Fruit fly (Drosophila melanogaster): Measurements from ENCODE around the gene CG12659.
A peak's percentile ranks its signal among the peaks of the same experiment; 100 is the strongest.

Gene CG12659

DNA sequence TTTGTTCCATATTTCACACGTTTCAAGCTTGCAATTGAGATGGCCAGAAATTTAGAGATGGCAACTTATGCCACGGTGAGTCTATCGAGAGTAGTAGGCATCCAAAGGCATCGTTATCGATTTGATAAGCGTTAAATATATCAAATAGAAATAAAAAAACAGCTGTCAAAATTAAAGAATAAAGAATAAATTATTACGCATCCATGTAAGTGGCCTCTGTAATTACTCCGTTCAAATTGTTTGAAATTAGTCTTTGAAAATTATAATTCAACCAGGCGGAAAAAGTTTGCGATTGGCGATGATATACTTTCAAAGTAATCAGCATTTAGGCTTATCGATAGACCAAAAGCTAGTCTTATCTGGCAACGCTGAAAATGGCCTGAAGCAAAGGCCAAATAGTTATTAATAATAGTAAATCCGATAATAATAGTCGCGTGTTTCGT lies at the start of gene CG12659, which contains the start of gene Crag:
CG12659 (minus strand) TSS at position 45 of the 443 bp plus-strand sequence.
Crag (plus strand) TSS at position 347 of the 443 bp plus-strand sequence.
- peak; percentile 13 for TF ChIP-seq CG17801 (GFP tag; optimal IDR thresholded peaks at IDR 0.05; ENCODE audit: partially characterized antibody)

DNA sequence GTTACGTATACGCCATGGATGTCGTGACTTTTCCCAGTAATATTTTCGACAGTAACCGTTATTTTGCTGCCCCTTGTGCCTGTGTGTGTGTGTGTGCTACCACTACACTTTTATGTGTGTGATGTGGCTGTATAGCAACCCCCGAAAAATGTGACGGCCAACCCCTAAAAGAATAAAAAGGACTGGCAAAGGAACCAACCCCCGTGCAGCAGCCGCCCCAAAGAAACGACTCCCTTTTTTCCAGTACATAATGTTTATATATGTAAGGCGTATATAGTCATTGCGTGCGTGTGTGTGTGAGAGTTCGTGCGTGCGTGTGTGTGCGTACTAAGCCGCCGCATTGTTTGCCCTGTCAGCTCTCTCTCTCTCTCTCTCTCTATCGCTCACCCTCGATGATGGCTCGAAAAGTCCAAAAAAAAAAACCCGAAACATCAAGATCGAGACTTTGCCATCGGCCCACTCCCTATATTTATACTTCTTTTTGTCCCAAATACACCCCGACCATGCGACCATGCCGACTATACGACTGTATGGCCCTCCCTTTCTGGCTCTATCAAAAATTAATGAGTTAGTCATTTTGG lies 49.2 kb upstream of the CG12659 start:
- TF ChIP-seq CG17801 (GFP tag; optimal IDR thresholded peaks at IDR 0.05; ENCODE audit: partially characterized antibody): no peak

DNA sequence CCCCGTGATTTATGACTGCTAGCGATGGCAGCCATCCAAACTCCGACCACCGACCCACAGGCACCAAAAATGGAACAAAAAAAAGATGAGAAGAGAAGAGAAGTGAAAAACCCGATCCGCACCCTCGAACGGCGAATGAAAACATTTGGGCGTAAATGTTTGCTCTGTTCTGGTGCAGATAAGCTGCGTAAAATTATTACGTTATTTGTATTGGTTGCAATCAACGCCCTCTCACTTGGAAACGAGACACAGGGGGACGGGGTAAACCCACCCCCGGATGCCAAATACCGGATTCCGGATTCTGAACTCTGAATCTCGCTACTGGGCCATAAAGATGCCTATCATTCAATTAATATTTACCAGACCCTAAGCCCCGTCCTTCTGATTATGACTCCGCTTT lies 45.5 kb upstream of the CG12659 start:
- TF ChIP-seq CG17801 (GFP tag; optimal IDR thresholded peaks at IDR 0.05; ENCODE audit: partially characterized antibody): no peak

DNA sequence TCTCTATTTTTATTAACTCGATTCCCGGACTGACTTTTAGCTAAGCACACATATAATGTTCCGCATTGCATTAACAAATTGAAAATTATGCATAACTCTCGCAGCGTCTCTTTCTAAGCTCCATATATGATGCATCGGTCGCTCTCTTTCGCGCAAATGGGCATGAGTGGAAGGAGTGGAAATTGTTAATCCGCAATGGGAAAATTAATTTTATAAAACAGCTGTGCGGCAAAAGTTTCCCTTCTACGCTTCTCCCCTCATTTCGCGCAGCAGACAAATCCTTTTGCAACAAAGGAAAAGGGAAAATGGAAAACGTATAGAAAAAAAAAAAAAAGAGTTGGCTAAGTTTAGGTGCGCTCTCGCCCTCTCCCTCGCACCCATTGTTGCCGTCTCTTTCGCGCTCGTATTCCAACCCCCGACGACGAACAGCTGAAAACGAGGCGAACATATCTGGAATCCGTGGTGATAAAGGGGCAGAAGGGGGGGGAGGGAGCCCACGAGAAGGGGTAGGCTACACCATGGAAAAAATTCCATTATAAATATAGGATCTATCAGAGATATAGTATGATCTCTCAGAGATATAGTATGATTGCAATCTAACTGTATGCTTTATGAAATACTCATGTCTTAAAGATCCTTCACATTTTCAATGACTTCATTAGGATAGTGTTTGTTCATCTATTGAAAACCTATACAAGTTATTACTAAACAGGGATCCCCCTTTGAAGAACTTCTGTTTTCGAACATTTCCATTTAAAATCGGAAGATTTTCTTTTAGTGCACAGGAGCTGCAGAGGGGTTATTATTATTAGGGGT lies 44.8 kb upstream of the CG12659 start:
- no peak for TF ChIP-seq CG17801 (GFP tag; optimal IDR thresholded peaks at IDR 0.05; ENCODE audit: partially characterized antibody)

DNA sequence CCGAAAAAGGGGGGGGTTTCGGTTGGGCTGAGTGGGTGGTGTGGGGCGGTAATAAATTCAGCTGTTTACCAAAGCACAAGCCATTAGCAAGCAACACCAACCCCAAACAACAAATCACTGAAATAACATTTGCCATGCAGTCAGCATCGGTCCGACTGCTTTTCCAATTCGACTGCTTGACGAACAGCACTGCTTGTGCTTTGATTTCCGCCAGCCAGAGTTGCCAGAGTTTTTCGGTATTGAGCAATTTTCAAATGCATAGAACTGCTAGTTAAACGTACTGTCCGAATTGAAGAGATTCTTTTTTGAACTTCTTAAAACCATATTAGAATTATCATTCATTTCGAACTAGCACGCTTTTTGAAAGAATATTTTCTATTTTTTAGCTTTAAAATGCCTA lies 43.3 kb upstream of the CG12659 start:
- TF ChIP-seq CG17801 (GFP tag; optimal IDR thresholded peaks at IDR 0.05; ENCODE audit: partially characterized antibody): no peak

DNA sequence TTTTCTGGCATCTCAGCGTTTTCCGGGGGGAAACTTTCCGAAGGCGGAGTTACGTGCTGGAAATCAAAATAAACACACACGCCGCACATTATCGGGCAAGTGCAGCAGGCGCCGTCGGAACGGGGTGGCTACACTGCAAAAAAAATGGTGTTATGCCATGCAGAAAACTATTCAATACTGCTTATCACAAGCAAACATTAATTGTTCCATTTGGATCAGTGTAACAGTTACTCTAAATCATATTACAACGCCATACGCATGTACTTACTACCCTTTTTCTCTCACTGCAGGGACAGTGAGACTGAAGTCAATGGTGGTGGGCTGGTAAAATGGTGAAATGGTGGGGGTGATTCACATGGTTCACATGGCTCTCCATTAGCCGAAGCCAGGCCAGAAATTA lies 35.6 kb upstream of the CG12659 start:
- TF ChIP-seq CG17801 (GFP tag; optimal IDR thresholded peaks at IDR 0.05; ENCODE audit: partially characterized antibody): no peak

DNA sequence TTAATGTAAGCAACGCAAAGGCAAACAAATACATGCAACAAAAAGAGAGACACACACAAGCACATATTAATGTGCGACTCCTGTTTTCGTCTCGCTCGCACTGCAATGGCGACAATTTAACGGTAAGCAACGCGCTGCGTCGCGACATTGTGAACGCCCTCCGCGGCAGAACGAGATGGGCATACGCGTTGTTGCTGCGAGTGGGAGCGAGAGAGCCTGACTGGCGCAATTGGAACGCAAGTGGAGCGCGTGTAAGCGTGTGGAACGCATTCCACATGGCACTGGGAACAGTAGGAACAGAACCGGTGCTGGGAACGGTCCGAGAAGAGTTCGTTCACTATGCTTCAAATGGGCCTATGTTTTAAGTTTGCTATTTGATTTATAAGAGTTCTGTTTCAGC lies 33.3 kb upstream of the CG12659 start:
- TF ChIP-seq CG17801 (GFP tag; optimal IDR thresholded peaks at IDR 0.05; ENCODE audit: partially characterized antibody): no peak

DNA sequence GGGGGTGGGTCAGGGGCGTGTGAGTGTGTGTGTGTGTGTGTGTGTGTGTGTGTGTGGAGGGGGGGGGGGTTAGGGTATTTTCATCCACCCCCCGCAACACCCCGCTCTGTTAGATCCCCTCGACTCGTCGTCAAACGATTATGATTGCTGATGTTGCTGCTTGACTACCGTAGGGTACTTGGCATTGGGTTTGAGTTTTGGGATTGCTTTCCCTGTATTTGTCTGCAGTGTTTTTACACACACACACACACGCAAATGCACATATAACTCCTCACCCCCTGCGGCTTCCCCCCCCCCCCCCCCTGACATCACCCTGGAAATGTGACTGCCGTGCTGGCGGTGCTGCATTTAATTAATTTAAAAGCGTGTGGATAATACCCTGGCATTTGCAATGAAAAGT lies 30.9 kb upstream of the CG12659 start:
- TF ChIP-seq CG17801 (GFP tag; optimal IDR thresholded peaks at IDR 0.05; ENCODE audit: partially characterized antibody): no peak

DNA sequence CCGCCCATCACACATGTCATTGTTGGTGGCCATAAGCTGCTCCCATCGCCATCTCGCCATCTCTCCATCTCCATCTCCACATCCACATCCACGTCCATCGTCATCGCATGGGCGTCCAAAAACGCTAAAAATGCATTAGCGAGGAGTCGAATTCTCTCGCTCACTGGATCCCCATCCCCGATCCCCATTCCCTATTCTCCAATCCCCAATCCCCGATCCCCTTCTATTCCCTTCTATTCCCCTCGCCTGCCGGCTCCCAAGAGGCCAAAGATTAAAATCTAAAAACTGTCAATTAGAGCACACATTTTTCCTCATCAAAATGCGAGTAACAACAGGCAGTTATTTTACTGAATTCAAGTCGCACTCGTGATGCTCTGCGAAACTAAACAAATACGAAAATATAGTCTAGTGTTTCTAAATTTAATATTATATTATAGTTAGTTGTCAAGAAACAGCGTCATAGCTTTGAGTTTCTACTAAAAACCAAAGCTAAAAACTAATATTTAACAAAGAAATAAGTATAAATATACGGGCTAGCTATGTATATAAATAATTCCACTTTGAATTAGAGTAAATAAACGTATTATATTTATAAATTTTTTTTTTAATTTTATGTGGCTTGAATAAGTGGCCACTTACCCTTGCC lies 25.4 kb upstream of the CG12659 start:
- TF ChIP-seq CG17801 (GFP tag; optimal IDR thresholded peaks at IDR 0.05; ENCODE audit: partially characterized antibody): no peak

DNA sequence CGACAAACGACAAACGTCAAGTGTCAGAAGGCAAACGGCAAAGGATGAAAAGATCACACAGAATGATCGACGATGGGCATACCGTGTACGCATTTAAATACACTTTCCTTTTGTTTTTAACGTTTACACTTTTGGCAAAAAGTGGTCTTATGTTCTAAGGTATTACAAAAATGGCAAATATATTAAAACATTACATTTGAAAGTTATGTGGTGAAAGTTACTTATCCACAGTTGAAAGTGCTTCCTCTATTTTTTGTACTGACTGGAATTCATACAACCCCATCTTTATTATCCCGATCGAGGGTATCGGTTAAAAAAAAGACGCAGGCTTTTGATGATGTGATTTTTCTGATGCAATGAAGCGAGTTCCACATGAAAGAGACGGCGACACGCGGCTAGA lies 24.8 kb upstream of the CG12659 start:
- no peak for TF ChIP-seq CG17801 (GFP tag; optimal IDR thresholded peaks at IDR 0.05; ENCODE audit: partially characterized antibody)

DNA sequence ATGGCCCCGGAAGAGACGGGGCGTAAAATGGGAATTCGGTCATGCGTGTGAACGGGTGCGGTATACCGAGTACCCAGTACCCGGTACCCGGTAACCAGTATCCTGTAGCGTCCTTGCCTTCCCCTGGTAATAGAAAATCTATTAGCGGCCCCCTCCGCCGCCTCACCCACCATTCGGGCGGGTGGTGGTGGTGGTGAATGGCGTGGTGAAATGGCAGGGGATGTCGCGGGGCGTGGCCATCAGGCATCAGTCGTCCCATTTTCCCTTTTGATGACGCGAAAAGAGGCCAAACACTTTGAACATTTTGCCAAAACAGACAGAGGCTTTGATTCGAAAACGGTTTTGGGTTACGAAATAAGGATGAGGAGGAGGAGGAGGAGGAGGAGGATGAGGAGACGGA lies 16.4 kb upstream of the CG12659 start:
- no peak for TF ChIP-seq CG17801 (GFP tag; optimal IDR thresholded peaks at IDR 0.05; ENCODE audit: partially characterized antibody)

DNA sequence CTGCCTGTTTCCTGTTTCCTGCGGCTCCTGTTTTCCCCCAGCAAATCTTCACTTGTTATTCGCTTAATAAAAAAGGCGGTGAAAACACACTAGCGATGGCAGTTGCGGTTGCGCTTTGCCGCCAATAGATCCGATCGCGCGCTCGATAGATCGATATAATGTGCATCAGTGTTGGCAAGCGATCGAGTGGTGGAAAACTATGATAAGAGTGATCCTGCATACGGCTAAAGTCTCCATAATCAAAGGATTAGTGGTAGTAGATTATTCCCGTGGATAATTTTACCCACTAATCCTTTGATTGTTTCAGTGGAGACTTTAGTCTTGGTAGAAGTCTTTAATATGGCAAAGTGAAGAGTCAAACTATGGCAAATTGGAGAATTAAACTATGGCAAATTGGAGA lies 14.7 kb upstream of the CG12659 start, which contains the start of gene Caf1-180:
Caf1-180 (minus strand) TSS at position 99 of the 400 bp plus-strand sequence.
- no peak for TF ChIP-seq CG17801 (GFP tag; optimal IDR thresholded peaks at IDR 0.05; ENCODE audit: partially characterized antibody)

DNA sequence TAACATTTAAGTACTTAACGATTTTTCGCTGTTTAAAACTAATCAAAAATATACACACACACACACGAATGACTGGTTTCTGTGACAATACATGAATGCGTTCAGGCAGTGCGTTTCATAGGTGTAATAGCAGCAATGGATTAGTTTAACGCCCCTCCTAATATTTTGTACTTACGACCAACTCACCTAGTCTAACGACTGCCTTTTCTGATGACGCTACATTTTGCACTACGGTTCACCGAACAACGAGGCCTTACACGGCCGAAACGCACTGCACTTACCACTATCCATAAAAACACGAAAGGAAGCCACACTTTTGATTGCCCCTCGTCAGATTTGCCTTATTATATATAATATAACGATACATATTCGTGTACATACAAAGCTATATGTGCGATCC lies 9.6 kb upstream of the CG12659 start:
- no peak for TF ChIP-seq CG17801 (GFP tag; optimal IDR thresholded peaks at IDR 0.05; ENCODE audit: partially characterized antibody)

DNA sequence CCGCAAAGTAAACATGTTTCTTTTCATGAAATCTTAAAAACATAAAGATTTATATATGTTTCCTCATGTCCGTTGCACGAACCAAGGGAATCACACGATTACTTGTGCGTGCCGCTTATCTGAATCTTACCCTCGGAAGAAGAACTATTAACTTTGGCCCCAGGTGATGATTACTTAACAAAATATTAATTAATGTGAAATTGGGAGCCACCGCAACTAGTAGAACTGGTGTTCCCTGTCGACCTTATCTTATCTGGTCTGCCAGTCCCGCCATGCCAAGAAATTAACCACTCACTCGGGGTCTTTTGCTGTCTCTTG lies 1.6 kb upstream of the CG12659 start:
- no peak for TF ChIP-seq CG17801 (GFP tag; optimal IDR thresholded peaks at IDR 0.05; ENCODE audit: partially characterized antibody)

DNA sequence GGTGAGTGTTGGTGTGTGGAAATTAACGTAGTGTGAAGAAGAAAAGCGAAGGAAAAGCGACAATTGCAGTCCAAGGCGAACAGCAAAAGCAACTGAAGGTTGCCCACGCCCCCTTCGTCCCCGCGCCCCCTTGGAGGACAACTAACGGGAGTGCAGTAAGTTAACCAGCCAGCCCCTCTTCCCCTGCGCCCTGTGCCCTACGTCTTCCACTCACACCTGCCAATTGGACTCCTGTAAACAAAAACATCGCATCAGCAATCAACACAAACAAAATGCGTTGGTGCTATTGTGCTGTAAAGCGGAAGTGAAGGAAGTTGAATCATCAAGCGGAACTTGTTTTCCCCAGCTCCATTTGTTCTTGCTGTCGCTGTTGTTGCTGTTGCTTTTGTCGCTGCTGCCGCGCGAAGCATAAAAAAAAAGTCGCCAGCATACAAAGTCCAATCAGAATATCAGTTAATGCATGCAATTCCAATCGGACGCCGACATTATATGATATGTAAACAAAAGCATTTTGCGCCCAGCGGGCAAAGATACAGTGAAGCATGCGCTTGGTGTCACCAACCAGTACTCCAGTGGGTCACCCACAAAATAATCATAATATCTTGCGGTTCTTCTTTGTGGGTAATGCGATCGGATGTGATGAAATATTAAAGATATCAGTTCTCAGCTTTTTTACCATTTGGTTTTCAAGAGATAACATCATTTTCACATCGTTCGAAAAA lies 1.1 kb upstream of the CG12659 start:
- no peak for TF ChIP-seq CG17801 (GFP tag; optimal IDR thresholded peaks at IDR 0.05; ENCODE audit: partially characterized antibody)
